Fruit fly (Drosophila melanogaster) whole organism, pupa: ENCODE data around the gene Jon74E.
A peak's percentile ranks its signal among the peaks of the same experiment; 100 is the strongest.

ENCODE experiments used
- CG10348 ChIP-seq: fragments of 200-800 bp; sonication (Bioruptor generic); IDR thresholded peaks from 2 replicates; pipeline ENCODE4 v1.3.6; 2022; ENCODE audit warnings: missing biosample characterization, missing genetic modification characterization
- CG15710 ChIP-seq: fragments of 200-800 bp; sonication (Bioruptor generic); optimal IDR thresholded peaks from 2 replicates; lab custom pipeline; 2018; ENCODE audit warnings: missing biosample characterization, mild to moderate bottlenecking, missing genetic modification characterization, moderate library complexity
- CG17806 ChIP-seq: fragments of 200-800 bp; sonication (Bioruptor generic); optimal IDR thresholded peaks from 2 replicates; lab custom pipeline; 2018; ENCODE audit warnings: missing biosample characterization, mild to moderate bottlenecking, missing genetic modification characterization, moderate library complexity
- CG34367 ChIP-seq: fragments of 200-800 bp; sonication (Bioruptor generic); optimal IDR thresholded peaks from 2 replicates; lab custom pipeline; 2018; ENCODE audit warnings: missing biosample characterization, mild to moderate bottlenecking, missing genetic modification characterization
- CG8159 ChIP-seq: fragments of 200-800 bp; sonication (Bioruptor generic); optimal IDR thresholded peaks from 3 replicates; lab custom pipeline; 2018; ENCODE audit warnings: missing biosample characterization, mild to moderate bottlenecking, missing genetic modification characterization, moderate library complexity
- CG8301 ChIP-seq: fragments of 200-800 bp; sonication (Bioruptor generic); optimal IDR thresholded peaks from 2 replicates; lab custom pipeline; 2018; ENCODE audit warnings: missing biosample characterization, mild to moderate bottlenecking, missing genetic modification characterization
- EcR ChIP-seq: fragments of 200-800 bp; sonication (Bioruptor generic); optimal IDR thresholded peaks from 3 replicates; lab custom pipeline; 2019; ENCODE audit warnings: missing biosample characterization, missing genetic modification characterization, mild to moderate bottlenecking, moderate library complexity, missing genetic modification reagents
- Snoo ChIP-seq: fragments of 200-800 bp; sonication (Bioruptor generic); optimal IDR thresholded peaks from 3 replicates; lab custom pipeline; 2017; ENCODE audit warnings: missing biosample characterization, mild to moderate bottlenecking, missing genetic modification characterization, inconsistent platforms
- rn ChIP-seq: fragments of 200-800 bp; sonication (Bioruptor generic); IDR thresholded peaks from 2 replicates; pipeline ENCODE4 v1.3.6; 2022; ENCODE audit warnings: missing biosample characterization, missing genetic modification characterization

dm6 chr3L:17591217-17591467, 42.2 kb upstream of the Jon74E start:
- TF ChIP-seq CG8301 (no peak), CG10348 (GFP tag; lab: Robert Waterston, UW) (no peak), EcR (no peak), CG17806 (tag; lab: Kevin White, UChicago) (peak; percentile 19), rn (GFP tag; lab: Robert Waterston, UW) (no peak), CG34367 (no peak), CG15710 (peak; percentile 6), CG8159 (tag; lab: Kevin White, UChicago) (peak; percentile 55), Snoo (tag; lab: Kevin White, UChicago) (no peak)
